Fruit fly (Drosophila melanogaster): ENCODE measurements around the gene Larp4B.

Larp4B gene

dm6 chr3L:3184104-3184503 is 40.5 kb upstream of the Larp4B start, which contains the start of gene CG42494:
Gene CG42494, plus strand, starts transcription at chr3L:3184404.
- no peak for TF ChIP-seq Hnf4 (GFP tag; optimal IDR thresholded peaks at IDR 0.05)
- no peak for TF ChIP-seq h (GFP tag; optimal IDR thresholded peaks at IDR 0.05)
- no peak for TF ChIP-seq jim (GFP tag; optimal IDR thresholded peaks at IDR 0.05)
- TF ChIP-seq dl (GFP tag; optimal IDR thresholded peaks at IDR 0.05; ENCODE audit: insufficient read depth in 1 of 2, partially characterized antibody in 2 of 2) = no peak
- TF ChIP-seq Jra (GFP tag; optimal IDR thresholded peaks at IDR 0.05) = no peak
- no peak for TF ChIP-seq br (GFP tag; optimal IDR thresholded peaks at IDR 0.05)
- no peak for TF ChIP-seq Hr83 (GFP tag; optimal IDR thresholded peaks at IDR 0.05; ENCODE audit: poor library complexity, severe bottlenecking)
- no peak for TF ChIP-seq Myc (optimal IDR thresholded peaks at IDR 0.05)
- no peak for TF ChIP-seq Mio (GFP tag; optimal IDR thresholded peaks at IDR 0.05)
- TF ChIP-seq lola (GFP tag; optimal IDR thresholded peaks at IDR 0.05) = no peak

dm6 chr3L:3186364-3186763 is 38.3 kb upstream of the Larp4B start, which contains the start of gene CG32284:
Gene CG32284, plus strand, starts transcription at chr3L:3186664.
- TF ChIP-seq Vsx2 (GFP tag; optimal IDR thresholded peaks at IDR 0.05; ENCODE audit: partially characterized antibody) (no peak), OdsH (GFP tag; optimal IDR thresholded peaks at IDR 0.05) (no peak), CG32264 (GFP tag; optimal IDR thresholded peaks at IDR 0.05) (no peak), psq (GFP tag; optimal IDR thresholded peaks at IDR 0.05) (no peak), Myc (optimal IDR thresholded peaks at IDR 0.05) (no peak), Mio (GFP tag; optimal IDR thresholded peaks at IDR 0.05) (no peak), sv (GFP tag; optimal IDR thresholded peaks at IDR 0.05) (no peak), tai (GFP tag; optimal IDR thresholded peaks at IDR 0.05) (no peak), br (GFP tag; optimal IDR thresholded peaks at IDR 0.05) (no peak), ey (GFP tag; optimal IDR thresholded peaks at IDR 0.05) (no peak), Jra (GFP tag; optimal IDR thresholded peaks at IDR 0.05) (no peak), Dif (GFP tag; optimal IDR thresholded peaks at IDR 0.05; ENCODE audit: partially characterized antibody) (no peak), Abd-B (GFP tag; optimal IDR thresholded peaks at IDR 0.05) (no peak), jim (GFP tag; optimal IDR thresholded peaks at IDR 0.05) (no peak), Hr78 (GFP tag; optimal IDR thresholded peaks at IDR 0.05) (no peak), usp (GFP tag; optimal IDR thresholded peaks at IDR 0.05) (no peak), pan (optimal IDR thresholded peaks at IDR 0.05) (no peak), CrebA (GFP tag; optimal IDR thresholded peaks at IDR 0.05; ENCODE audit: borderline replicate concordance) (no peak), foxo (GFP tag; optimal IDR thresholded peaks at IDR 0.05) (no peak), woc (GFP tag; optimal IDR thresholded peaks at IDR 0.05) (no peak)

- TF ChIP-seq Hr83 (GFP tag; optimal IDR thresholded peaks at IDR 0.05; ENCODE audit: poor library complexity, severe bottlenecking) (peak; percentile 18), Hnf4 (GFP tag; optimal IDR thresholded peaks at IDR 0.05) (peak; percentile 18), woc (GFP tag; optimal IDR thresholded peaks at IDR 0.05) (no peak), Sp1 (GFP tag; optimal IDR thresholded peaks at IDR 0.05) (peak; percentile 31), jim (GFP tag; optimal IDR thresholded peaks at IDR 0.05) (no peak), Dfd (GFP tag; optimal IDR thresholded peaks at IDR 0.05) (no peak)
Observed at dm6 chr3L:3187263-3187662, 37.4 kb upstream of the Larp4B start, which contains the start of gene CG14957. Gene CG14957, plus strand, starts transcription at chr3L:3187563.

- no peak for TF ChIP-seq CG9705 (GFP tag; optimal IDR thresholded peaks at IDR 0.05)
- TF ChIP-seq sage (GFP tag; optimal IDR thresholded peaks at IDR 0.05) = no peak
- TF ChIP-seq Mio (GFP tag; optimal IDR thresholded peaks at IDR 0.05) = no peak
- TF ChIP-seq woc (GFP tag; optimal IDR thresholded peaks at IDR 0.05) = no peak
- TF ChIP-seq CG32264 (GFP tag; optimal IDR thresholded peaks at IDR 0.05) = no peak
- no peak for TF ChIP-seq dsf (GFP tag; optimal IDR thresholded peaks at IDR 0.05; ENCODE audit: borderline replicate concordance)
- no peak for TF ChIP-seq psq (GFP tag; optimal IDR thresholded peaks at IDR 0.05)
- TF ChIP-seq fru (GFP tag; optimal IDR thresholded peaks at IDR 0.05) = no peak
- no peak for TF ChIP-seq dmrt93B (GFP tag; optimal IDR thresholded peaks at IDR 0.05)
- no peak for TF ChIP-seq usp (GFP tag; optimal IDR thresholded peaks at IDR 0.05)
- no peak for TF ChIP-seq Abd-B (GFP tag; optimal IDR thresholded peaks at IDR 0.05)
- no peak for TF ChIP-seq h (GFP tag; optimal IDR thresholded peaks at IDR 0.05)
- no peak for TF ChIP-seq Rel (GFP tag; optimal IDR thresholded peaks at IDR 0.05)
- TF ChIP-seq Rel (tag; optimal IDR thresholded peaks at IDR 0.05) = no peak
- TF ChIP-seq Hr83 (GFP tag; optimal IDR thresholded peaks at IDR 0.05; ENCODE audit: poor library complexity, severe bottlenecking) = no peak
- no peak for TF ChIP-seq rgr (GFP tag; optimal IDR thresholded peaks at IDR 0.05)
- no peak for TF ChIP-seq GATAd (GFP tag; optimal IDR thresholded peaks at IDR 0.05)
- TF ChIP-seq tai (GFP tag; optimal IDR thresholded peaks at IDR 0.05) = no peak
- no peak for TF ChIP-seq br (GFP tag; optimal IDR thresholded peaks at IDR 0.05)
- TF ChIP-seq lola (GFP tag; optimal IDR thresholded peaks at IDR 0.05) = no peak
Observed at dm6 chr3L:3189647-3190046, 35.0 kb upstream of the Larp4B start, which contains the start of the genes CG42525 and CG14958. Gene CG42525, minus strand, starts transcription at chr3L:3189747. Gene CG14958, plus strand, starts transcription at chr3L:3189978.
